Fruit fly (Drosophila melanogaster): ENCODE data around the gene CG7840.
A peak's percentile ranks its signal among the peaks of the same experiment; 100 is the strongest.

The CG7840 gene

dm6 chr2L:8326414-8327271 is 21.3 kb downstream of the CG7840 start (continued):
- TF ChIP-seq chinmo (GFP tag; IDR thresholded peaks at IDR 0.05; ENCODE audit: partially characterized antibody) (0 out of 4 replicates have a peak, but pooled peaks have one; percentile 55), Fer1 (GFP tag; optimal IDR thresholded peaks at IDR 0.05) (peak; percentile 25), CG18599 (GFP tag; optimal IDR thresholded peaks at IDR 0.05) (peak; percentile 37), CHES-1-like (GFP tag; optimal IDR thresholded peaks at IDR 0.05) (no peak), pita (GFP tag; optimal IDR thresholded peaks at IDR 0.05) (peak; percentile 1), CG10267 (tag; optimal IDR thresholded peaks at IDR 0.05) (peak; percentile 11), Dbx (GFP tag; IDR thresholded peaks at IDR 0.05) (no peak), gem (tag; optimal IDR thresholded peaks at IDR 0.05) (peak; percentile 61), Optix (GFP tag; IDR thresholded peaks at IDR 0.05) (no peak), sens (GFP tag) (peak; percentile 18), Meics (GFP tag; optimal IDR thresholded peaks at IDR 0.05) (peak; percentile 13), Pdp1 (GFP tag; optimal IDR thresholded peaks at IDR 0.05) (peak in 1 of 2 experiments; percentile 39), CG12391 (tag; optimal IDR thresholded peaks at IDR 0.05) (peak; percentile 42), ara (GFP tag; IDR thresholded peaks at IDR 0.05) (no peak), CG2120 (GFP tag; optimal IDR thresholded peaks at IDR 0.05) (peak; percentile 15), Hmr (GFP tag; optimal IDR thresholded peaks at IDR 0.05) (peak; percentile 60), fd102C (GFP tag; optimal IDR thresholded peaks at IDR 0.05) (no peak), klu (GFP tag; IDR thresholded peaks at IDR 0.05) (no peak), NC2β (GFP tag; optimal IDR thresholded peaks at IDR 0.05) (no peak), CG7556 (GFP tag; optimal IDR thresholded peaks at IDR 0.05) (peak; percentile 32), Xbp1 (GFP tag; optimal IDR thresholded peaks at IDR 0.05) (no peak), CG30403 (GFP tag; optimal IDR thresholded peaks at IDR 0.05) (peak; percentile 25), grau (tag; optimal IDR thresholded peaks at IDR 0.05) (peak; percentile 30), Hr3 (GFP tag; optimal IDR thresholded peaks at IDR 0.05) (no peak), Ptx1 (GFP tag; IDR thresholded peaks at IDR 0.05) (0 out of 2 replicates have a peak, but pooled peaks have one; percentile 18), CG8944 (GFP tag; optimal IDR thresholded peaks at IDR 0.05) (no peak), tio (GFP tag; optimal IDR thresholded peaks at IDR 0.05) (no peak), cad (GFP tag; optimal IDR thresholded peaks at IDR 0.05) (no peak), unpg (GFP tag; optimal IDR thresholded peaks at IDR 0.05) (peak; percentile 31), Sry-δ (GFP tag; optimal IDR thresholded peaks at IDR 0.05) (no peak), abd-A (tag; optimal IDR thresholded peaks at IDR 0.05) (no peak), tap (tag; optimal IDR thresholded peaks at IDR 0.05) (peak; percentile 1), CG9876 (GFP tag; optimal IDR thresholded peaks at IDR 0.05) (no peak), dmrt99B (tag; optimal IDR thresholded peaks at IDR 0.05) (peak; percentile 50), az2 (GFP tag; optimal IDR thresholded peaks at IDR 0.05) (no peak), CG2712 (tag; optimal IDR thresholded peaks at IDR 0.05) (peak; percentile 40), Dp (GFP tag; optimal IDR thresholded peaks at IDR 0.05) (peak; percentile 48), CG11696 (GFP tag; IDR thresholded peaks at IDR 0.05) (no peak), vnd (GFP tag; IDR thresholded peaks at IDR 0.05; ENCODE audit: partially characterized antibody) (no peak), CG15514 (GFP tag; optimal IDR thresholded peaks at IDR 0.05) (no peak), tgo (GFP tag; IDR thresholded peaks at IDR 0.05) (peak; percentile 28; the same call in 1 of the 3 replicates), CG7987 (GFP tag; optimal IDR thresholded peaks at IDR 0.05) (no peak), CG7839 (tag; optimal IDR thresholded peaks at IDR 0.05) (peak; percentile 41), Atf-2 (GFP tag; optimal IDR thresholded peaks at IDR 0.05) (no peak), CG1792 (GFP tag; optimal IDR thresholded peaks at IDR 0.05) (no peak), wdn (GFP tag; IDR thresholded peaks at IDR 0.05) (no peak), her (GFP tag; optimal IDR thresholded peaks at IDR 0.05) (no peak), vvl (GFP tag; IDR thresholded peaks at IDR 0.05) (peak; percentile 55; the same call in 1 of the 2 replicates), E2f2 (GFP tag; IDR thresholded peaks at IDR 0.05) (no peak; the same call in 1 of the 2 replicates)

All from whole organism, embryonic.